Worm (Caenorhabditis elegans) whole organism, L2 larva: ENCODE data around the gene clec-118.

Source experiments
- F13H6.1 ChIP-seq: sonication (generic microtip); optimal IDR thresholded peaks from 2 replicates; lab custom pipeline; 2016; ENCODE audit warnings: missing genetic modification characterization, missing compliant biosample characterization
- R02D3.7 ChIP-seq: fragments of 150-350 bp; optimal IDR thresholded peaks from 2 replicates; lab custom pipeline; 2014; ENCODE audit warnings: missing biosample characterization, missing genetic modification characterization
- ZK546.5 ChIP-seq: sonication (generic microtip); optimal IDR thresholded peaks from 2 replicates; lab custom pipeline; 2017; ENCODE audit warnings: missing biosample characterization, missing genetic modification characterization
- alr-1 ChIP-seq: fragments of 150-350 bp; optimal IDR thresholded peaks from 2 replicates; lab custom pipeline; 2014; ENCODE audit warnings: missing biosample characterization, missing genetic modification characterization
- ama-1 ChIP-seq: fragments of 150-350 bp; optimal IDR thresholded peaks from 2 replicates; lab custom pipeline; 2018; ENCODE audit warnings: inconsistent platforms
- blmp-1 ChIP-seq: sonication (generic microtip); optimal IDR thresholded peaks from 2 replicates; lab custom pipeline; 2017; ENCODE audit warnings: missing genetic modification characterization, mild to moderate bottlenecking, missing compliant biosample characterization, antibody characterized with exemption, moderate library complexity; ENCODE audit not compliant: insufficient read depth
- ceh-16 ChIP-seq: fragments of 150-350 bp; optimal IDR thresholded peaks from 2 replicates; lab custom pipeline; 2014; ENCODE audit warnings: missing biosample characterization, missing genetic modification characterization
- ceh-82 ChIP-seq: fragments of 150-350 bp; optimal IDR thresholded peaks from 2 replicates; lab custom pipeline; 2014; ENCODE audit warnings: missing biosample characterization, missing genetic modification characterization
- crh-2 ChIP-seq: sonication (generic microtip); optimal IDR thresholded peaks from 2 replicates; lab custom pipeline; 2017; ENCODE audit warnings: missing biosample characterization, missing genetic modification characterization
- egl-27 ChIP-seq: sonication (generic microtip); optimal IDR thresholded peaks from 3 replicates; lab custom pipeline; 2017; ENCODE audit warnings: missing biosample characterization, missing genetic modification reagents, missing genetic modification characterization
- elt-1 ChIP-seq: fragments of 150-350 bp; optimal IDR thresholded peaks from 2 replicates; lab custom pipeline; 2014; ENCODE audit warnings: missing biosample characterization, missing genetic modification characterization
- fos-1 ChIP-seq: fragments of 150-350 bp; optimal IDR thresholded peaks from 2 replicates; lab custom pipeline; 2014; ENCODE audit warnings: missing biosample characterization, missing genetic modification characterization
- gmeb-1 ChIP-seq: fragments of 150-350 bp; optimal IDR thresholded peaks from 2 replicates; lab custom pipeline; 2014; ENCODE audit warnings: missing biosample characterization, missing genetic modification characterization
- lin-13 ChIP-seq: fragments of 150-350 bp; optimal IDR thresholded peaks from 2 replicates; lab custom pipeline; 2014; ENCODE audit warnings: missing biosample characterization, missing genetic modification reagents, missing genetic modification characterization
- lin-39 ChIP-seq: fragments of 150-350 bp; optimal IDR thresholded peaks from 2 replicates; lab custom pipeline; 2014; ENCODE audit warnings: missing biosample characterization, missing genetic modification reagents, missing genetic modification characterization
- lsy-2 ChIP-seq, 2 experiments: fragments of 150-350 bp in 1 of 2; sonication (generic microtip) in 1 of 2; optimal IDR thresholded peaks; 2 replicates each; lab custom pipeline; 2014 to 2017; ENCODE audit warnings: missing biosample characterization in 2 of 2, missing genetic modification characterization in 2 of 2
- mbf-1 ChIP-seq: sonication (generic microtip); optimal IDR thresholded peaks from 2 replicates; lab custom pipeline; 2017; ENCODE audit warnings: missing biosample characterization, missing genetic modification characterization
- nhr-10 ChIP-seq: sonication (generic microtip); optimal IDR thresholded peaks from 2 replicates; lab custom pipeline; 2017; ENCODE audit warnings: missing biosample characterization, missing genetic modification characterization
- nhr-12 ChIP-seq: fragments of 150-350 bp; optimal IDR thresholded peaks from 2 replicates; lab custom pipeline; 2014; ENCODE audit warnings: missing biosample characterization, missing genetic modification characterization
- nhr-129 ChIP-seq: fragments of 150-350 bp; optimal IDR thresholded peaks from 2 replicates; lab custom pipeline; 2014; ENCODE audit warnings: missing biosample characterization, missing genetic modification characterization
- nhr-21 ChIP-seq: fragments of 150-350 bp; optimal IDR thresholded peaks from 2 replicates; lab custom pipeline; 2014; ENCODE audit warnings: missing biosample characterization, missing genetic modification characterization
- nhr-6 ChIP-seq: fragments of 150-350 bp; optimal IDR thresholded peaks from 2 replicates; lab custom pipeline; 2014; ENCODE audit warnings: missing biosample characterization, missing genetic modification characterization
- nhr-77 ChIP-seq: fragments of 150-350 bp; optimal IDR thresholded peaks from 2 replicates; lab custom pipeline; 2014; ENCODE audit warnings: missing biosample characterization, missing genetic modification characterization
- peb-1 ChIP-seq: fragments of 150-350 bp; optimal IDR thresholded peaks from 2 replicates; lab custom pipeline; 2014; ENCODE audit warnings: missing biosample characterization, missing genetic modification characterization
- skn-1 ChIP-seq: sonication (generic microtip); optimal IDR thresholded peaks from 2 replicates; lab custom pipeline; 2017; ENCODE audit warnings: missing biosample characterization, missing genetic modification characterization
- unc-62 ChIP-seq: fragments of 150-350 bp; optimal IDR thresholded peaks from 2 replicates; lab custom pipeline; 2014; ENCODE audit warnings: missing biosample characterization, missing genetic modification reagents, missing genetic modification characterization
- ztf-11 ChIP-seq: sonication (generic microtip); optimal IDR thresholded peaks from 2 replicates; lab custom pipeline; 2017; ENCODE audit warnings: missing biosample characterization, missing genetic modification characterization

Gene clec-118

ce11 chrII:574064-574463, 38.2 kb downstream of the clec-118 start:
- TF ChIP-seq nhr-6 (tag; lab: Kevin White, UChicago) (no peak), peb-1 (tag; lab: Kevin White, UChicago) (no peak), unc-62 (no peak), lin-13 (GFP tag; lab: Kevin White, UChicago) (no peak), lsy-2 (tag; optimal IDR thresholded peaks at IDR 0.05; lab: Kevin White, UChicago) (no peak), alr-1 (tag; lab: Kevin White, UChicago) (no peak), F13H6.1 (tag; lab: Kevin White, UChicago) (no peak), nhr-10 (tag; lab: Kevin White, UChicago) (no peak), nhr-21 (tag; lab: Kevin White, UChicago) (no peak), blmp-1 (tag; lab: Kevin White, UChicago) (no peak), elt-1 (tag; lab: Kevin White, UChicago) (no peak), egl-27 (no peak)

- TF ChIP-seq ama-1 (lab: Kevin White, UChicago) (no peak), ceh-82 (no peak), ceh-16 (no peak), mbf-1 (no peak), alr-1 (tag; lab: Kevin White, UChicago) (no peak), nhr-21 (tag; lab: Kevin White, UChicago) (no peak), lin-39 (no peak), nhr-12 (tag; lab: Kevin White, UChicago) (no peak), nhr-77 (tag; lab: Kevin White, UChicago) (no peak), R02D3.7 (tag; lab: Kevin White, UChicago) (no peak), gmeb-1 (no peak), fos-1 (tag; lab: Kevin White, UChicago) (no peak), peb-1 (tag; lab: Kevin White, UChicago) (no peak), ztf-11 (tag; lab: Kevin White, UChicago) (no peak), unc-62 (no peak), egl-27 (no peak), lsy-2 (tag; optimal IDR thresholded peaks at IDR 0.05; lab: Kevin White, UChicago) (no peak), crh-2 (no peak)
- TF ChIP-seq, all 48 proteins: peak for 0
Measured at ce11 chrII:572010-572409, 40.3 kb downstream of the clec-118 start, which contains the start of gene mlt-8. TSS of gene mlt-8 (minus strand) at chrII:572110.

DNA sequence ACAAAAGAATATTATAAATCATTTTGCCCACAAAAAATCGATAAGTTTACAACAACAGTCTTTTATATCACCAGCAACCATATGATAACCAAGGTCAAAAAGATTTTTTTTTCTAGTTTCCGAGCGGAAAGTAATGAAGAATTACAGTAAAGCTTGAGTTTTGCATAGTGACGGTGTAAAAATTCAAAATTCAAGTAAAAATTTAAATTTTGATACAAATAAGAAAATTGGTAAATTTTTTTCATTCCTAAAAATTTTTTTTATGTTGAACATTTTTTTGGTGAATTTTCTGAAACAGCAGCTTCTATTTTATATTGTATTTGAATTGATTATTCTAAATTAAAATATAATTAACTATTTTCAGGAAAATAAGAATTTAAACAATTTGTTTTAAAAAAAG, 43.5 kb downstream of the clec-118 start, which contains the start of gene W08F4.5:
Gene W08F4.5, minus strand, starts transcription at position 101 of the 400 bp plus-strand sequence.
- no peak for TF ChIP-seq nhr-129 (tag; lab: Kevin White, UChicago)
- TF ChIP-seq ZK546.5: no peak
- no peak for TF ChIP-seq ztf-11 (tag; lab: Kevin White, UChicago)
- no peak for TF ChIP-seq skn-1 (tag; lab: Kevin White, UChicago)
- no peak for TF ChIP-seq ceh-82
